Fruit fly (Drosophila melanogaster) whole organism, adult: ENCODE results near the gene Acp95EF.

Experiments used
- CG12768 ChIP-seq: fragments of 200-800 bp; sonication (Bioruptor generic); optimal IDR thresholded peaks from 2 replicates; lab custom pipeline; 2017; ENCODE audit warnings: missing biosample characterization, missing genetic modification characterization, mild to moderate bottlenecking, moderate library complexity, missing genetic modification reagents
- CG33017 ChIP-seq: fragments of 200-800 bp; sonication (Bioruptor generic); optimal IDR thresholded peaks from 2 replicates; lab custom pipeline; 2018; ENCODE audit warnings: missing biosample characterization, mild to moderate bottlenecking, missing genetic modification characterization, moderate library complexity
- Hr96 ChIP-seq: fragments of 200-800 bp; sonication (Bioruptor generic); optimal IDR thresholded peaks from 2 replicates; lab custom pipeline; 2016; ENCODE audit warnings: missing biosample characterization, missing genetic modification characterization
- bab1 ChIP-seq: fragments of 200-800 bp; sonication (Bioruptor generic); optimal IDR thresholded peaks from 3 replicates; lab custom pipeline; 2019; ENCODE audit warnings: missing biosample characterization, mild to moderate bottlenecking, missing genetic modification characterization, moderate library complexity
- cic ChIP-seq: fragments of 200-800 bp; sonication (Bioruptor generic); optimal IDR thresholded peaks from 2 replicates; lab custom pipeline; 2017; ENCODE audit warnings: missing biosample characterization, mild to moderate bottlenecking, missing genetic modification characterization, moderate library complexity
- ovo ChIP-seq: fragments of 200-800 bp; sonication (Bioruptor generic); optimal IDR thresholded peaks from 2 replicates; lab custom pipeline; 2016; ENCODE audit warnings: missing biosample characterization, missing genetic modification characterization

- no peak for TF ChIP-seq ovo (GFP tag; lab: Kevin White, UChicago)
- TF ChIP-seq Hr96 (GFP tag; lab: Kevin White, UChicago): no peak
- no peak for TF ChIP-seq bab1 (GFP tag; lab: Kevin White, UChicago)
- no peak for TF ChIP-seq CG12768 (GFP tag; lab: Kevin White, UChicago)
- TF ChIP-seq CG33017 (tag; lab: Kevin White, UChicago): no peak
- TF ChIP-seq cic (GFP tag; lab: Kevin White, UChicago): no peak
Observed at dm6 chr3R:24204022-24204421, 24.8 kb upstream of the Acp95EF start.
